Fruit fly (Drosophila melanogaster) whole organism, pupa: ENCODE results near the gene Cp19.
A peak's percentile ranks its signal among the peaks of the same experiment; 100 is the strongest.

Experiments
- CG10348 ChIP-seq: fragments of 200-800 bp; sonication (Bioruptor generic); IDR thresholded peaks from 2 replicates; pipeline ENCODE4 v1.3.6; 2022; ENCODE audit warnings: missing biosample characterization, missing genetic modification characterization
- CG13204 ChIP-seq: fragments of 200-800 bp; sonication (Bioruptor generic); optimal IDR thresholded peaks from 2 replicates; lab custom pipeline; 2018; ENCODE audit warnings: missing biosample characterization, mild to moderate bottlenecking, missing genetic modification characterization, moderate library complexity
- CG17806 ChIP-seq: fragments of 200-800 bp; sonication (Bioruptor generic); optimal IDR thresholded peaks from 2 replicates; lab custom pipeline; 2018; ENCODE audit warnings: missing biosample characterization, mild to moderate bottlenecking, missing genetic modification characterization, moderate library complexity
- CG4496 ChIP-seq: fragments of 200-800 bp; sonication (Bioruptor generic); IDR thresholded peaks from 3 replicates; pipeline ENCODE4 v1.3.6; 2022; ENCODE audit warnings: missing biosample characterization, missing genetic modification characterization

- TF ChIP-seq CG10348 (GFP tag; lab: Robert Waterston, UW) (no peak), CG17806 (no peak), CG13204 (peak; percentile 91), CG4496 (GFP tag; lab: Robert Waterston, UW) (peak; percentile 72)
Observed at dm6 chr3L:8696487-8696954, 33.1 kb upstream of the Cp19 start.
